Worm (Caenorhabditis elegans) whole organism, L4 larva: ENCODE measurements around the gene fut-5.

Experiments used
- D1046.2 ChIP-seq: fragments of 200-800 bp; sonication (Bioruptor generic); IDR thresholded peaks from 2 replicates; pipeline ENCODE4 v1.3.6; 2022; ENCODE audit warnings: missing genetic modification characterization, missing compliant biosample characterization
- F44E2.7 ChIP-seq: fragments of 200-800 bp; sonication (Bioruptor generic); IDR thresholded peaks from 2 replicates; pipeline ENCODE4 v2.1.2; 2022; ENCODE audit warnings: missing genetic modification characterization, missing compliant biosample characterization
- F49E8.2 ChIP-seq: sonication (generic microtip); optimal IDR thresholded peaks from 2 replicates; lab custom pipeline; 2016; ENCODE audit warnings: missing compliant biosample characterization, mild to moderate bottlenecking, missing genetic modification characterization, borderline replicate concordance
- T26A8.4 ChIP-seq: fragments of 200-800 bp; sonication (Bioruptor generic); IDR thresholded peaks from 2 replicates; pipeline ENCODE4 v1.3.6; 2022; ENCODE audit warnings: missing genetic modification characterization, missing compliant biosample characterization
- Y105C5A.15 ChIP-seq: fragments of 200-800 bp; sonication (Bioruptor generic); IDR thresholded peaks from 2 replicates; pipeline ENCODE4 v1.3.6; 2022; ENCODE audit warnings: missing genetic modification characterization, missing compliant biosample characterization
- ZK546.5 ChIP-seq, 2 experiments: sonication (generic microtip); optimal IDR thresholded peaks; 2 replicates each; lab custom pipeline; 2017; ENCODE audit warnings: missing biosample characterization in 2 of 2, missing genetic modification characterization in 2 of 2
- aha-1 ChIP-seq: fragments of 150-350 bp; peaks from one replicate; lab custom pipeline; 2014; ENCODE audit warnings: missing biosample characterization, missing genetic modification characterization
- arid-1 ChIP-seq: fragments of 200-800 bp; sonication (Bioruptor generic); conservative IDR thresholded peaks from 2 replicates; pipeline ENCODE4 v1.3.6; 2022; ENCODE audit warnings: missing genetic modification reagents, missing genetic modification characterization, missing compliant biosample characterization
- ceh-44 ChIP-seq: fragments of 200-800 bp; sonication (Bioruptor generic); IDR thresholded peaks from 2 replicates; pipeline ENCODE4 v1.3.6; 2022; ENCODE audit warnings: missing genetic modification reagents, missing genetic modification characterization, missing compliant biosample characterization
- ces-1 ChIP-seq: fragments of 150-350 bp; sonication (generic microtip); optimal IDR thresholded peaks from 4 replicates; lab custom pipeline; 2014; ENCODE audit warnings: missing biosample characterization, missing genetic modification reagents, missing genetic modification characterization
- ctbp-1 ChIP-seq: fragments of 200-800 bp; sonication (Bioruptor generic); IDR thresholded peaks from 2 replicates; pipeline ENCODE4 v1.3.6; 2022; ENCODE audit warnings: missing genetic modification reagents, missing genetic modification characterization, missing compliant biosample characterization
- daf-16 ChIP-seq, 3 experiments: sonication (generic microtip); optimal IDR thresholded peaks; 2 replicates each; lab custom pipeline; 2016 to 2017; ENCODE audit warnings: missing genetic modification characterization in 3 of 3, missing genetic modification reagents in 3 of 3, mild to moderate bottlenecking in 2 of 3, missing compliant biosample characterization in 2 of 3, missing biosample characterization in 1 of 3, moderate library complexity in 1 of 3
- duxl-1 ChIP-seq: sonication (generic microtip); optimal IDR thresholded peaks from 2 replicates; lab custom pipeline; 2016; ENCODE audit warnings: mild to moderate bottlenecking, missing genetic modification characterization, moderate library complexity, missing compliant biosample characterization; ENCODE audit not compliant: poor library complexity
- dve-1 ChIP-seq: sonication (generic microtip); optimal IDR thresholded peaks from 2 replicates; lab custom pipeline; 2017; ENCODE audit warnings: antibody characterized with exemption, mild to moderate bottlenecking, missing genetic modification characterization, missing compliant biosample characterization; ENCODE audit not compliant: insufficient read depth
- egl-27 ChIP-seq: sonication (generic microtip); optimal IDR thresholded peaks from 3 replicates; lab custom pipeline; 2017; ENCODE audit warnings: missing biosample characterization, missing genetic modification reagents, missing genetic modification characterization
- gei-8 ChIP-seq: fragments of 200-800 bp; sonication (Bioruptor generic); optimal IDR thresholded peaks from 2 replicates; lab custom pipeline; 2018; ENCODE audit warnings: mild to moderate bottlenecking, missing genetic modification characterization, missing compliant biosample characterization
- hif-1 ChIP-seq, 2 experiments: sonication (generic microtip); optimal IDR thresholded peaks; 2 replicates each; lab custom pipeline; 2016 to 2017; ENCODE audit warnings: missing compliant biosample characterization in 2 of 2, missing genetic modification characterization in 2 of 2, missing genetic modification reagents in 2 of 2, missing genotype in 2 of 2, mild to moderate bottlenecking in 1 of 2
- hlh-11 ChIP-seq: fragments of 200-800 bp; sonication (Bioruptor generic); optimal IDR thresholded peaks from 2 replicates; lab custom pipeline; 2018; ENCODE audit warnings: mild to moderate bottlenecking, missing genetic modification characterization, missing compliant biosample characterization
- hmg-1.1 ChIP-seq: fragments of 200-800 bp; sonication (Bioruptor generic); IDR thresholded peaks from 2 replicates; pipeline ENCODE4 v1.3.6; 2022; ENCODE audit warnings: missing genetic modification reagents, missing genetic modification characterization, missing compliant biosample characterization
- lin-1 ChIP-seq: fragments of 200-800 bp; sonication (Bioruptor generic); IDR thresholded peaks from 2 replicates; pipeline ENCODE4 v1.3.6; 2022; ENCODE audit warnings: missing genetic modification reagents, missing genetic modification characterization, missing compliant biosample characterization
- lin-38 ChIP-seq: fragments of 200-800 bp; sonication (Bioruptor generic); IDR thresholded peaks from 2 replicates; pipeline ENCODE4 v1.3.6; 2022; ENCODE audit warnings: missing genetic modification reagents, missing genetic modification characterization, missing compliant biosample characterization
- madf-5 ChIP-seq, 2 experiments: fragments of 200-800 bp; sonication (Bioruptor generic); IDR thresholded peaks; 2 replicates each; pipeline ENCODE4 v1.3.6; 2022; ENCODE audit warnings: missing compliant biosample characterization in 2 of 2, missing genetic modification characterization in 2 of 2
- mes-2 ChIP-seq: sonication (generic microtip); optimal IDR thresholded peaks from 2 replicates; lab custom pipeline; 2016; ENCODE audit warnings: missing genotype, mild to moderate bottlenecking, missing genetic modification characterization, missing compliant biosample characterization; ENCODE audit not compliant: poor library complexity, severe bottlenecking
- mxl-3 ChIP-seq: fragments of 200-800 bp; sonication (Bioruptor generic); optimal IDR thresholded peaks from 2 replicates; lab custom pipeline; 2018; ENCODE audit warnings: mild to moderate bottlenecking, missing genetic modification characterization, missing compliant biosample characterization
- nhr-102 ChIP-seq: sonication (generic microtip); optimal IDR thresholded peaks from 2 replicates; lab custom pipeline; 2016; ENCODE audit warnings: mild to moderate bottlenecking, missing genetic modification characterization, moderate library complexity, missing compliant biosample characterization
- nhr-11 ChIP-seq: fragments of 150-350 bp; optimal IDR thresholded peaks from 2 replicates; lab custom pipeline; 2014; ENCODE audit warnings: missing biosample characterization, missing genetic modification characterization
- nhr-28 ChIP-seq: fragments of 150-350 bp; optimal IDR thresholded peaks from 2 replicates; lab custom pipeline; 2014; ENCODE audit warnings: missing biosample characterization, missing genetic modification characterization
- nhr-48 ChIP-seq: sonication (generic microtip); optimal IDR thresholded peaks from 2 replicates; lab custom pipeline; 2016; ENCODE audit warnings: mild to moderate bottlenecking, missing genetic modification characterization, missing compliant biosample characterization
- nhr-6 ChIP-seq: fragments of 150-350 bp; optimal IDR thresholded peaks from 2 replicates; lab custom pipeline; 2014; ENCODE audit warnings: missing biosample characterization, missing genetic modification characterization
- nhr-76 ChIP-seq: fragments of 150-350 bp; optimal IDR thresholded peaks from 2 replicates; lab custom pipeline; 2014; ENCODE audit warnings: missing biosample characterization, missing genetic modification characterization
- pqm-1 ChIP-seq: sonication (generic microtip); optimal IDR thresholded peaks from 2 replicates; lab custom pipeline; 2017; ENCODE audit warnings: missing biosample characterization, missing genetic modification characterization
- skn-1 ChIP-seq: fragments of 150-350 bp; optimal IDR thresholded peaks from 2 replicates; lab custom pipeline; 2014; ENCODE audit warnings: missing biosample characterization, missing genetic modification characterization
- snpc-4 ChIP-seq: fragments of 150-350 bp; optimal IDR thresholded peaks from 2 replicates; lab custom pipeline; 2014; ENCODE audit warnings: missing biosample characterization, missing genetic modification characterization
- spr-3 ChIP-seq: fragments of 200-800 bp; sonication (Bioruptor generic); optimal IDR thresholded peaks from 2 replicates; lab custom pipeline; 2018; ENCODE audit warnings: mild to moderate bottlenecking, missing genetic modification characterization, missing compliant biosample characterization
- zfp-2 ChIP-seq: sonication (generic microtip); optimal IDR thresholded peaks from 2 replicates; lab custom pipeline; 2016; ENCODE audit warnings: mild to moderate bottlenecking, missing genetic modification characterization, missing compliant biosample characterization

The fut-5 gene

ce11 chrII:4698266-4698771 is 30.8 kb upstream of the fut-5 start, which contains the start of the genes rpn-5 and scc-1 (continued):
- no peak for TF ChIP-seq ceh-44
- TF ChIP-seq dve-1: peak; percentile 48
- no peak for TF ChIP-seq arid-1 (GFP tag; lab: Robert Waterston, UW)
- TF ChIP-seq F44E2.7 (GFP tag; lab: Robert Waterston, UW): no peak
- peak; percentile 98 for TF ChIP-seq D1046.2 (GFP tag; lab: Robert Waterston, UW)
- no peak for TF ChIP-seq zfp-2 (tag; lab: Kevin White, UChicago)
- TF ChIP-seq ctbp-1 (GFP tag; lab: Robert Waterston, UW): no peak
- TF ChIP-seq nhr-102 (tag; lab: Kevin White, UChicago): peak; percentile 14
- no peak for TF ChIP-seq gei-8 (GFP tag; lab: Kevin White, UChicago)
- TF ChIP-seq egl-27 (tag; lab: Kevin White, UChicago): no peak
- no peak for TF ChIP-seq skn-1 (tag; lab: Kevin White, UChicago)
- TF ChIP-seq hif-1 (tag; optimal IDR thresholded peaks at IDR 0.05; lab: Kevin White, UChicago): peak in 1 of 2 experiments; percentile 22
- no peak for TF ChIP-seq F49E8.2 (tag; lab: Kevin White, UChicago)
- TF ChIP-seq ces-1 (GFP tag; lab: Kevin White, UChicago): no peak
- peak; percentile 54 for TF ChIP-seq nhr-11 (tag; lab: Kevin White, UChicago)
- peak in 1 of 2 experiments; percentile 36 for TF ChIP-seq ZK546.5 (tag; optimal IDR thresholded peaks at IDR 0.05; lab: Kevin White, UChicago)
- TF ChIP-seq nhr-6 (tag; lab: Kevin White, UChicago): peak; percentile 53
- TF ChIP-seq hlh-11 (tag; lab: Kevin White, UChicago): peak; percentile 50
- peak; percentile 25 for TF ChIP-seq duxl-1 (tag; lab: Kevin White, UChicago)
- no peak for TF ChIP-seq lin-1
- TF ChIP-seq mxl-3 (GFP tag; lab: Kevin White, UChicago): no peak
- TF ChIP-seq, all 104 proteins: peak for 21

ce11 chrII:4696055-4696454 is 28.6 kb upstream of the fut-5 start:
- peak; percentile 56 for TF ChIP-seq lin-38 (GFP tag; lab: Robert Waterston, UW)
- no peak for TF ChIP-seq nhr-6 (tag; lab: Kevin White, UChicago)
- TF ChIP-seq aha-1: peak; percentile 60
- peak; percentile 47 for TF ChIP-seq F49E8.2 (tag; lab: Kevin White, UChicago)
- peak; percentile 40; the same call in 1 of the 2 replicates for TF ChIP-seq T26A8.4 (GFP tag; lab: Robert Waterston, UW)
- TF ChIP-seq ces-1 (GFP tag; lab: Kevin White, UChicago): no peak
- 0 out of 2 replicates have a peak, but pooled peaks have one; percentile 62 for TF ChIP-seq Y105C5A.15
- TF ChIP-seq mes-2 (tag; lab: Kevin White, UChicago): peak; percentile 7
- TF ChIP-seq arid-1 (GFP tag; lab: Robert Waterston, UW): peak; percentile 20; the same call in 1 of the 2 replicates
- no peak for TF ChIP-seq nhr-76 (tag; lab: Kevin White, UChicago)
- TF ChIP-seq daf-16 (GFP tag; optimal IDR thresholded peaks at IDR 0.05; lab: Kevin White, UChicago): peak in 1 of 2 experiments; percentile 6
- TF ChIP-seq daf-16 (tag; optimal IDR thresholded peaks at IDR 0.05; lab: Kevin White, UChicago): no peak
- TF ChIP-seq, all 104 proteins: peak for 8

- TF ChIP-seq ces-1 (GFP tag; lab: Kevin White, UChicago) (no peak), nhr-28 (tag; lab: Kevin White, UChicago) (peak; percentile 31), pqm-1 (tag; lab: Kevin White, UChicago) (peak; percentile 34), nhr-48 (tag; lab: Kevin White, UChicago) (peak; percentile 7), hmg-1.1 (GFP tag; lab: Robert Waterston, UW) (no peak), hlh-11 (tag; lab: Kevin White, UChicago) (peak; percentile 68)
These were observed 25.7 kb upstream of the fut-5 start, which contains the start of gene F10G7.5 for ce11 chrII:4693129-4693528. Gene F10G7.5 (plus strand): TSS chrII:4693414.

- no peak for TF ChIP-seq snpc-4 (tag; lab: Kevin White, UChicago)
- no peak for TF ChIP-seq madf-5 (GFP tag; IDR thresholded peaks at IDR 0.05; lab: Robert Waterston, UW)
- no peak for TF ChIP-seq lin-38 (GFP tag; lab: Robert Waterston, UW)
- TF ChIP-seq spr-3: no peak
- TF ChIP-seq, all 104 proteins: peak for 0
These were observed 22.0 kb upstream of the fut-5 start, which contains the start of gene F10G7.12 for ce11 chrII:4689477-4689876. Gene F10G7.12 (plus strand): TSS chrII:4689777.
